Worm (Caenorhabditis elegans) whole organism, young adult: ENCODE measurements around the gene atln-1.
A peak's percentile ranks its signal among the peaks of the same experiment; 100 is the strongest.

Experiments
- B0035.1 ChIP-seq: sonication (generic microtip); optimal IDR thresholded peaks from 2 replicates; lab custom pipeline; 2016; ENCODE audit warnings: missing genetic modification characterization, mild to moderate bottlenecking, missing compliant biosample characterization, missing genotype, missing genetic modification reagents
- D2030.7 ChIP-seq: fragments of 200-800 bp; sonication (Bioruptor generic); IDR thresholded peaks from 2 replicates; pipeline ENCODE4 v1.3.6; 2022; ENCODE audit warnings: missing genetic modification reagents, missing genetic modification characterization, missing compliant biosample characterization
- F10E7.11 ChIP-seq: sonication (generic microtip); optimal IDR thresholded peaks from 2 replicates; lab custom pipeline; 2017; ENCODE audit warnings: mild to moderate bottlenecking, missing genetic modification characterization, moderate library complexity, missing compliant biosample characterization
- F33H1.4 ChIP-seq: fragments of 200-800 bp; sonication (Bioruptor generic); IDR thresholded peaks from 2 replicates; pipeline ENCODE4 v1.3.6; 2022; ENCODE audit warnings: missing genetic modification reagents, missing genetic modification characterization, missing compliant biosample characterization
- F37B4.10 ChIP-seq: fragments of 200-800 bp; sonication (Bioruptor generic); IDR thresholded peaks from 2 replicates; pipeline ENCODE4 v1.3.6; 2022; ENCODE audit warnings: missing genetic modification characterization, missing compliant biosample characterization
- F39B2.1 ChIP-seq: fragments of 200-800 bp; sonication (Bioruptor generic); IDR thresholded peaks from 2 replicates; pipeline ENCODE4 v1.3.6; 2022; ENCODE audit warnings: missing genetic modification reagents, missing genetic modification characterization, missing compliant biosample characterization
- F49E8.2 ChIP-seq: sonication (generic microtip); optimal IDR thresholded peaks from 3 replicates; lab custom pipeline; 2017; ENCODE audit warnings: missing genetic modification characterization, mild to moderate bottlenecking, missing compliant biosample characterization, antibody characterized with exemption, moderate library complexity; ENCODE audit not compliant: insufficient read depth
- F55B11.4 ChIP-seq: sonication (generic microtip); optimal IDR thresholded peaks from 2 replicates; lab custom pipeline; 2016; ENCODE audit warnings: missing compliant biosample characterization, missing genetic modification characterization, borderline replicate concordance; ENCODE audit not compliant: insufficient read depth
- T07F8.4 ChIP-seq: sonication (generic microtip); optimal IDR thresholded peaks from 2 replicates; lab custom pipeline; 2016; ENCODE audit warnings: mild to moderate bottlenecking, missing genetic modification characterization, moderate library complexity, missing compliant biosample characterization
- T26A5.8 ChIP-seq: sonication (generic microtip); optimal IDR thresholded peaks from 2 replicates; lab custom pipeline; 2016; ENCODE audit warnings: missing genetic modification characterization, missing compliant biosample characterization
- Y53G8AR.9 ChIP-seq: fragments of 200-800 bp; sonication (Bioruptor generic); conservative IDR thresholded peaks from 2 replicates; pipeline ENCODE4 v1.3.6; 2022; ENCODE audit warnings: missing genetic modification reagents, missing genetic modification characterization, missing compliant biosample characterization
- akir-1 ChIP-seq: fragments of 200-800 bp; sonication (Bioruptor generic); optimal IDR thresholded peaks from 2 replicates; lab custom pipeline; 2018; ENCODE audit warnings: mild to moderate bottlenecking, missing genetic modification characterization, moderate library complexity, missing compliant biosample characterization
- aptf-2 ChIP-seq: fragments of 200-800 bp; sonication (Bioruptor generic); conservative IDR thresholded peaks from 2 replicates; pipeline ENCODE4 v1.3.6; 2022; ENCODE audit warnings: missing genetic modification reagents, missing genetic modification characterization, missing compliant biosample characterization
- aptf-3 ChIP-seq: fragments of 200-800 bp; sonication (Bioruptor generic); IDR thresholded peaks from 2 replicates; pipeline ENCODE4 v1.3.6; 2022; ENCODE audit warnings: missing genetic modification characterization, missing compliant biosample characterization
- bed-1 ChIP-seq: fragments of 200-800 bp; sonication (Bioruptor generic); IDR thresholded peaks from 2 replicates; pipeline ENCODE4 v1.3.6; 2022; ENCODE audit warnings: missing genetic modification reagents, missing genetic modification characterization, missing compliant biosample characterization
- cebp-1 ChIP-seq, 2 experiments: fragments of 200-800 bp in 1 of 2; sonication (Bioruptor generic) in 1 of 2; sonication (generic microtip) in 1 of 2; IDR thresholded peaks in 1 of 2; optimal IDR thresholded peaks in 1 of 2; 2 replicates each; pipeline versions ENCODE4 v1.3.6 to Lab custom; 2017 to 2022; ENCODE audit warnings: missing compliant biosample characterization in 2 of 2, missing genetic modification characterization in 2 of 2, mild to moderate bottlenecking in 1 of 2, missing genetic modification reagents in 1 of 2, moderate library complexity in 1 of 2
- ceh-27 ChIP-seq: fragments of 200-800 bp; sonication (Bioruptor generic); optimal IDR thresholded peaks from 2 replicates; lab custom pipeline; 2018; ENCODE audit warnings: mild to moderate bottlenecking, missing genetic modification characterization, moderate library complexity, missing compliant biosample characterization
- ceh-58 ChIP-seq: fragments of 200-800 bp; sonication (Bioruptor generic); IDR thresholded peaks from 2 replicates; pipeline ENCODE4 v1.3.6; 2022; ENCODE audit warnings: missing genetic modification characterization, missing compliant biosample characterization
- dox-1 ChIP-seq: fragments of 200-800 bp; sonication (Bioruptor generic); IDR thresholded peaks from 2 replicates; pipeline ENCODE4 v1.3.6; 2022; ENCODE audit warnings: missing genetic modification reagents, missing genetic modification characterization, missing compliant biosample characterization
- dpl-1 ChIP-seq: fragments of 150-350 bp; optimal IDR thresholded peaks from 2 replicates; lab custom pipeline; 2014; ENCODE audit warnings: missing biosample characterization, missing genetic modification reagents, missing genetic modification characterization
- ets-4 ChIP-seq: fragments of 200-800 bp; sonication (Bioruptor generic); optimal IDR thresholded peaks from 2 replicates; lab custom pipeline; 2018; ENCODE audit warnings: mild to moderate bottlenecking, missing genetic modification characterization, missing compliant biosample characterization
- fkh-3 ChIP-seq: sonication (generic microtip); optimal IDR thresholded peaks from 2 replicates; lab custom pipeline; 2016; ENCODE audit warnings: mild to moderate bottlenecking, missing genetic modification characterization, missing compliant biosample characterization
- him-1 ChIP-seq: sonication (generic microtip); optimal IDR thresholded peaks from 2 replicates; lab custom pipeline; 2016; ENCODE audit warnings: missing genotype, missing genetic modification reagents, missing genetic modification characterization, missing compliant biosample characterization
- hlh-26 ChIP-seq: fragments of 200-800 bp; sonication (Bioruptor generic); conservative IDR thresholded peaks from 2 replicates; pipeline ENCODE4 v1.3.6; 2022; ENCODE audit warnings: missing genetic modification reagents, missing genetic modification characterization, missing compliant biosample characterization
- hrde-1 ChIP-seq: sonication (generic microtip); optimal IDR thresholded peaks from 2 replicates; lab custom pipeline; 2016; ENCODE audit warnings: missing genetic modification characterization, mild to moderate bottlenecking, missing compliant biosample characterization, moderate library complexity, missing genotype, missing genetic modification reagents, borderline replicate concordance
- hsf-1 ChIP-seq: fragments of 200-800 bp; sonication (Bioruptor generic); IDR thresholded peaks from 2 replicates; pipeline ENCODE4 v1.3.6; 2022; ENCODE audit warnings: missing genetic modification reagents, missing genetic modification characterization, missing compliant biosample characterization
- lsl-1 ChIP-seq: fragments of 200-800 bp; sonication (Bioruptor generic); optimal IDR thresholded peaks from 2 replicates; lab custom pipeline; 2018; ENCODE audit warnings: mild to moderate bottlenecking, missing genetic modification characterization, moderate library complexity, missing compliant biosample characterization
- madf-8 ChIP-seq: fragments of 200-800 bp; sonication (Bioruptor generic); conservative IDR thresholded peaks from 2 replicates; pipeline ENCODE4 v1.3.6; 2022; ENCODE audit warnings: missing genetic modification reagents, missing genetic modification characterization, missing compliant biosample characterization
- mcd-1 ChIP-seq: fragments of 200-800 bp; sonication (Bioruptor generic); IDR thresholded peaks from 2 replicates; pipeline ENCODE4 v1.3.6; 2022; ENCODE audit warnings: missing genetic modification reagents, missing genetic modification characterization, missing compliant biosample characterization
- nfya-2 ChIP-seq: fragments of 200-800 bp; sonication (Bioruptor generic); IDR thresholded peaks from 2 replicates; pipeline ENCODE4 v1.3.6; 2022; ENCODE audit warnings: missing genetic modification reagents, missing genetic modification characterization, missing compliant biosample characterization
- nfyb-1 ChIP-seq: fragments of 200-800 bp; sonication (Bioruptor generic); IDR thresholded peaks from 2 replicates; pipeline ENCODE4 v1.3.6; 2022; ENCODE audit warnings: missing genetic modification reagents, missing genetic modification characterization, missing compliant biosample characterization
- nhr-120 ChIP-seq: fragments of 200-800 bp; sonication (Bioruptor generic); IDR thresholded peaks from 2 replicates; pipeline ENCODE4 v1.3.6; 2022; ENCODE audit warnings: missing genetic modification characterization, missing compliant biosample characterization
- nhr-80 ChIP-seq: sonication (generic microtip); optimal IDR thresholded peaks from 2 replicates; lab custom pipeline; 2016; ENCODE audit warnings: missing genetic modification characterization, missing compliant biosample characterization
- nhr-90 ChIP-seq: sonication (generic microtip); optimal IDR thresholded peaks from 2 replicates; lab custom pipeline; 2016; ENCODE audit warnings: missing genotype, mild to moderate bottlenecking, missing genetic modification characterization, missing compliant biosample characterization
- rcor-1 ChIP-seq: fragments of 200-800 bp; sonication (Bioruptor generic); IDR thresholded peaks from 2 replicates; pipeline ENCODE4 v1.3.6; 2022; ENCODE audit warnings: missing genetic modification reagents, missing genetic modification characterization, missing compliant biosample characterization
- rec-8 ChIP-seq, 2 experiments: sonication (generic microtip); optimal IDR thresholded peaks; 2 replicates each; lab custom pipeline; 2016; ENCODE audit warnings: mild to moderate bottlenecking in 2 of 2, missing genetic modification characterization in 2 of 2, missing genetic modification reagents in 2 of 2, missing genotype in 2 of 2, missing biosample characterization in 1 of 2, missing compliant biosample characterization in 1 of 2, moderate library complexity in 1 of 2
- sdz-38 ChIP-seq: sonication (generic microtip); optimal IDR thresholded peaks from 2 replicates; lab custom pipeline; 2016; ENCODE audit warnings: missing genotype, missing genetic modification characterization, missing compliant biosample characterization
- snpc-1.1 ChIP-seq: sonication (generic microtip); optimal IDR thresholded peaks from 2 replicates; lab custom pipeline; 2017; ENCODE audit warnings: missing genetic modification characterization, mild to moderate bottlenecking, missing compliant biosample characterization, antibody characterized with exemption, moderate library complexity, missing genotype, missing genetic modification reagents; ENCODE audit not compliant: insufficient read depth
- snpc-3.4 ChIP-seq: sonication (generic microtip); optimal IDR thresholded peaks from 2 replicates; lab custom pipeline; 2017; ENCODE audit warnings: missing genetic modification characterization, mild to moderate bottlenecking, missing compliant biosample characterization, antibody characterized with exemption, moderate library complexity, missing genotype, missing genetic modification reagents
- somi-1 ChIP-seq: fragments of 200-800 bp; sonication (Bioruptor generic); optimal IDR thresholded peaks from 2 replicates; lab custom pipeline; 2018; ENCODE audit warnings: mild to moderate bottlenecking, missing genetic modification characterization, missing compliant biosample characterization
- tbp1 ChIP-seq: fragments of 200-800 bp; sonication (Bioruptor generic); optimal IDR thresholded peaks from 2 replicates; lab custom pipeline; 2018; ENCODE audit warnings: mild to moderate bottlenecking, missing genetic modification characterization, missing compliant biosample characterization
- tlf-1 ChIP-seq: fragments of 200-800 bp; sonication (Bioruptor generic); optimal IDR thresholded peaks from 2 replicates; lab custom pipeline; 2018; ENCODE audit warnings: mild to moderate bottlenecking, missing genetic modification characterization, missing compliant biosample characterization
- unc-130 ChIP-seq: sonication (generic microtip); optimal IDR thresholded peaks from 2 replicates; lab custom pipeline; 2016; ENCODE audit warnings: missing genetic modification reagents, missing genetic modification characterization, missing compliant biosample characterization
- ztf-18 ChIP-seq: sonication (generic microtip); optimal IDR thresholded peaks from 2 replicates; lab custom pipeline; 2016; ENCODE audit warnings: missing genotype, mild to moderate bottlenecking, missing genetic modification characterization, missing compliant biosample characterization
- ztf-22 ChIP-seq: fragments of 200-800 bp; sonication (Bioruptor generic); optimal IDR thresholded peaks from 2 replicates; lab custom pipeline; 2018; ENCODE audit warnings: mild to moderate bottlenecking, missing genetic modification characterization, moderate library complexity, missing compliant biosample characterization
- ztf-26 ChIP-seq: sonication (generic microtip); optimal IDR thresholded peaks from 2 replicates; lab custom pipeline; 2017; ENCODE audit warnings: missing genetic modification characterization, missing compliant biosample characterization

Gene atln-1

DNA sequence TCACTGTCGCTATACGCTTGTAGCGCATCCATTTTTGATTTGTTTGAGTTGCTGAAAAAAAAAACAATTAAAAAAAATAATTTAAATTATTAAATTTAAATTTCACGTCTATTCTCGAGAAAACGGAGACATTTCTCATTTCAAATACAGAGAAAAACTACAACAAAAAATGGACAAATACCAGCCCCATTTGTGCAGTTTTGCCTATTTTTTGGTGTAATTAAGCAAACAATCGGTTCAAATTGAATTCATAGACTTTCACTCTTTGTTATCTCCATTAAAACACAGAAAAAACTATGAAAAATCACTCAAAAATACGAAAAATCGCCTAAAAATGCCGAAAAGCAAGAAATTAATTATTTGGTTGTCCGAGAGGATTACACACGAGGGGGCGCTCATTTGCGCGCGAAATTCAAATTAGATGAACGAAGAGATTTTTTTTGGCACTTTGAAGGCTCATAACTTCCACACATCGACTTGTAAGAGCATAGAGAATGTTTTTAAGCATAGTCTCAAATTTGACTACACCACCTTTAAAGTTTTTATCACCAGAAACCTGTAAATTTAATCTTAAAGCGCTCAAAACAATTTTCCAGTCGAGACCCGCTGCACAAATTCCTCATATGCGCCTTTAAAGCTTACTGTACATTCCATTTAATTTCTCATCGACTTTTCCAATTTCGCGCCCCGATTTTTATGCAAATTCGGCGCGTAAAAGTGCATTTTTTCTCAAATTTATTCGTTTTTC, 5.5 kb upstream of the atln-1 start, which contains the start of gene Y54G2A.12 (continued):
- TF ChIP-seq cebp-1 (GFP tag; IDR thresholded peaks at IDR 0.05; lab: Robert Waterston, UW), result no peak
- TF ChIP-seq cebp-1 (tag; optimal IDR thresholded peaks at IDR 0.05; lab: Kevin White, UChicago), result no peak
- no peak for TF ChIP-seq nfya-2 (GFP tag; lab: Robert Waterston, UW)
- TF ChIP-seq F55B11.4 (tag; lab: Kevin White, UChicago), result no peak
- no peak for TF ChIP-seq ztf-26 (tag; lab: Kevin White, UChicago)
- TF ChIP-seq hlh-26 (GFP tag; lab: Robert Waterston, UW), result no peak
- TF ChIP-seq F39B2.1, result no peak
- peak; percentile 88 for TF ChIP-seq madf-8 (GFP tag; lab: Robert Waterston, UW)
- TF ChIP-seq snpc-3.4, result peak; percentile 53
- TF ChIP-seq ceh-58 (GFP tag; lab: Robert Waterston, UW), result no peak
- TF ChIP-seq somi-1 (GFP tag; lab: Kevin White, UChicago), result no peak
- peak; percentile 19 for TF ChIP-seq hrde-1 (tag; lab: Kevin White, UChicago)
- no peak for TF ChIP-seq T07F8.4
- TF ChIP-seq sdz-38, result no peak
- TF ChIP-seq aptf-3 (GFP tag; lab: Robert Waterston, UW), result no peak
- TF ChIP-seq Y53G8AR.9 (GFP tag; lab: Robert Waterston, UW), result no peak
- no peak for TF ChIP-seq fkh-3 (tag; lab: Kevin White, UChicago)
- no peak for TF ChIP-seq T26A5.8 (tag; lab: Kevin White, UChicago)
- 0 out of 2 replicates have a peak, but pooled peaks have one; percentile 23 for TF ChIP-seq nfyb-1 (GFP tag; lab: Robert Waterston, UW)
- peak; percentile 93 for TF ChIP-seq F33H1.4 (GFP tag; lab: Robert Waterston, UW)
- TF ChIP-seq F10E7.11 (tag; lab: Kevin White, UChicago), result no peak
- TF ChIP-seq tbp1 (GFP tag; lab: Kevin White, UChicago), result peak; percentile 38
- no peak for TF ChIP-seq snpc-1.1 (tag; lab: Kevin White, UChicago)
- TF ChIP-seq dox-1 (GFP tag; lab: Robert Waterston, UW), result peak; percentile 83
- TF ChIP-seq F49E8.2 (tag; lab: Kevin White, UChicago), result no peak
- TF ChIP-seq nhr-90 (tag; lab: Kevin White, UChicago), result no peak
- peak; percentile 92 for TF ChIP-seq lsl-1 (GFP tag; lab: Kevin White, UChicago)
- peak; percentile 53 for TF ChIP-seq tlf-1 (GFP tag; lab: Kevin White, UChicago)
- TF ChIP-seq hsf-1 (GFP tag; lab: Robert Waterston, UW), result peak; percentile 76
- peak; percentile 32; the same call in 1 of the 2 replicates for TF ChIP-seq rcor-1 (GFP tag; lab: Robert Waterston, UW)
- TF ChIP-seq ceh-27, result no peak
- no peak for TF ChIP-seq him-1
- no peak for TF ChIP-seq nhr-80 (tag; lab: Kevin White, UChicago)
- TF ChIP-seq nhr-120 (GFP tag; lab: Robert Waterston, UW), result no peak
- TF ChIP-seq ets-4 (GFP tag; lab: Kevin White, UChicago), result no peak
- TF ChIP-seq bed-1, result no peak
- no peak for TF ChIP-seq aptf-2 (GFP tag; lab: Robert Waterston, UW)
- TF ChIP-seq dpl-1 (GFP tag; lab: Kevin White, UChicago), result peak; percentile 69
- TF ChIP-seq mcd-1 (GFP tag; lab: Robert Waterston, UW), result peak; percentile 42
- no peak for TF ChIP-seq ztf-22
- TF ChIP-seq B0035.1, result no peak
- TF ChIP-seq ztf-18 (tag; lab: Kevin White, UChicago), result no peak
- peak; percentile 12 for TF ChIP-seq unc-130 (GFP tag; lab: Kevin White, UChicago)
- no peak for TF ChIP-seq akir-1 (GFP tag; lab: Kevin White, UChicago)
- no peak for TF ChIP-seq rec-8 (tag; optimal IDR thresholded peaks at IDR 0.05; lab: Kevin White, UChicago)
- TF ChIP-seq F37B4.10 (GFP tag; lab: Robert Waterston, UW), result no peak
- TF ChIP-seq D2030.7 (GFP tag; lab: Robert Waterston, UW), result peak; percentile 89
